Fruit fly (Drosophila melanogaster) whole organism, embryonic: ENCODE data around the gene Rpp30.
A peak's percentile ranks its signal among the peaks of the same experiment; 100 is the strongest.

Experiments used
- Atf6 ChIP-seq: fragments of 200-800 bp; sonication (Bioruptor generic); IDR thresholded peaks from 2 replicates; pipeline ENCODE4 v1.3.6; 2022; ENCODE audit warnings: missing biosample characterization, missing genetic modification characterization
- BtbVII ChIP-seq: fragments of 200-800 bp; sonication (Bioruptor generic); optimal IDR thresholded peaks from 3 replicates; lab custom pipeline; 2017; ENCODE audit warnings: missing biosample characterization, mild to moderate bottlenecking, missing genetic modification characterization
- CG11456 ChIP-seq: fragments of 200-800 bp; sonication (Bioruptor generic); IDR thresholded peaks from 3 replicates; pipeline ENCODE4 v1.3.6; 2022; ENCODE audit warnings: missing biosample characterization, missing genetic modification characterization
- CG11695 ChIP-seq: fragments of 200-800 bp; sonication (Bioruptor generic); IDR thresholded peaks from 3 replicates; pipeline ENCODE4 v1.3.6; 2022; ENCODE audit warnings: missing biosample characterization, missing genetic modification characterization
- CG1233 ChIP-seq: fragments of 200-800 bp; sonication (Bioruptor generic); optimal IDR thresholded peaks from 4 replicates; lab custom pipeline; 2018; ENCODE audit warnings: missing biosample characterization, mild to moderate bottlenecking, missing genetic modification characterization
- CG12659 ChIP-seq: fragments of 200-800 bp; sonication (Bioruptor generic); optimal IDR thresholded peaks from 3 replicates; lab custom pipeline; 2017; ENCODE audit warnings: mild to moderate bottlenecking, missing biosample characterization, missing genetic modification reagents, missing genetic modification characterization
- CG12744 ChIP-seq: fragments of 200-800 bp; sonication (Bioruptor generic); optimal IDR thresholded peaks from 2 replicates; lab custom pipeline; 2016; ENCODE audit warnings: missing biosample characterization, missing genetic modification characterization
- CG13296 ChIP-seq: fragments of 200-800 bp; sonication (Bioruptor generic); optimal IDR thresholded peaks from 3 replicates; lab custom pipeline; 2018; ENCODE audit warnings: missing biosample characterization, mild to moderate bottlenecking, missing genetic modification characterization
- CG13424 ChIP-seq: fragments of 200-800 bp; sonication (Bioruptor generic); optimal IDR thresholded peaks from 2 replicates; lab custom pipeline; 2019; ENCODE audit warnings: missing biosample characterization, mild to moderate bottlenecking, missing genetic modification characterization, moderate library complexity
- CG13775 ChIP-seq: fragments of 200-800 bp; sonication (Bioruptor generic); optimal IDR thresholded peaks from 3 replicates; lab custom pipeline; 2017; ENCODE audit warnings: missing biosample characterization, mild to moderate bottlenecking, missing genetic modification characterization
- CG14050 ChIP-seq: fragments of 200-800 bp; sonication (Bioruptor generic); IDR thresholded peaks from 3 replicates; pipeline ENCODE4 v1.3.6; 2022; ENCODE audit warnings: missing biosample characterization, missing genetic modification characterization
- CG14710 ChIP-seq: fragments of 200-800 bp; sonication (Bioruptor generic); optimal IDR thresholded peaks from 3 replicates; lab custom pipeline; 2019; ENCODE audit warnings: missing biosample characterization, mild to moderate bottlenecking, missing genetic modification characterization, moderate library complexity
- CG15601 ChIP-seq: fragments of 200-800 bp; sonication (Bioruptor generic); optimal IDR thresholded peaks from 3 replicates; lab custom pipeline; 2019; ENCODE audit warnings: missing biosample characterization, mild to moderate bottlenecking, missing genetic modification characterization, moderate library complexity
- CG1792 ChIP-seq: fragments of 200-800 bp; sonication (Bioruptor generic); optimal IDR thresholded peaks from 2 replicates; lab custom pipeline; 2016; ENCODE audit warnings: missing biosample characterization, missing genetic modification characterization
- CG18764 ChIP-seq: fragments of 200-800 bp; sonication (Bioruptor generic); optimal IDR thresholded peaks from 3 replicates; lab custom pipeline; 2016; ENCODE audit warnings: missing biosample characterization, missing genetic modification characterization
- CG2199 ChIP-seq: fragments of 200-800 bp; sonication (Bioruptor generic); IDR thresholded peaks from 3 replicates; pipeline ENCODE4 v1.3.6; 2022; ENCODE audit warnings: missing biosample characterization, missing genetic modification characterization
- CG30020 ChIP-seq: fragments of 200-800 bp; optimal IDR thresholded peaks from 2 replicates; lab custom pipeline; 2019; ENCODE audit warnings: missing biosample characterization, mild to moderate bottlenecking, missing genetic modification characterization, moderate library complexity
- CG4404 ChIP-seq: fragments of 200-800 bp; sonication (Bioruptor generic); IDR thresholded peaks from 2 replicates; pipeline ENCODE4 v1.3.6; 2022; ENCODE audit warnings: missing biosample characterization, missing genetic modification characterization
- CG4424 ChIP-seq: fragments of 200-800 bp; sonication (Bioruptor generic); optimal IDR thresholded peaks from 3 replicates; lab custom pipeline; 2016; ENCODE audit warnings: missing biosample characterization, missing genetic modification characterization
- CG4730 ChIP-seq: fragments of 200-800 bp; sonication (Bioruptor generic); IDR thresholded peaks from 2 replicates; pipeline ENCODE4 v1.3.6; 2022; ENCODE audit warnings: missing biosample characterization, missing genetic modification characterization
- CG5180 ChIP-seq: fragments of 200-800 bp; sonication (Bioruptor generic); optimal IDR thresholded peaks from 3 replicates; lab custom pipeline; 2017; ENCODE audit warnings: missing biosample characterization, missing genetic modification characterization, mild to moderate bottlenecking, moderate library complexity, missing genetic modification reagents
- CG7372 ChIP-seq: fragments of 200-800 bp; sonication (Bioruptor generic); IDR thresholded peaks from 2 replicates; pipeline ENCODE4 v1.3.6; 2022; ENCODE audit warnings: missing biosample characterization, missing genetic modification characterization
- CG7987 ChIP-seq: fragments of 200-800 bp; sonication (Bioruptor generic); optimal IDR thresholded peaks from 2 replicates; lab custom pipeline; 2018; ENCODE audit warnings: missing biosample characterization, mild to moderate bottlenecking, missing genetic modification characterization, moderate library complexity
- CG8281 ChIP-seq: fragments of 200-800 bp; sonication (Bioruptor generic); optimal IDR thresholded peaks from 2 replicates; lab custom pipeline; 2018; ENCODE audit warnings: missing biosample characterization, mild to moderate bottlenecking, missing genetic modification characterization, moderate library complexity
- CG8944 ChIP-seq: fragments of 200-800 bp; sonication (Bioruptor generic); optimal IDR thresholded peaks from 3 replicates; lab custom pipeline; 2016; ENCODE audit warnings: missing biosample characterization, missing genetic modification characterization
- CG9437 ChIP-seq: fragments of 200-800 bp; sonication (Bioruptor generic); optimal IDR thresholded peaks from 2 replicates; lab custom pipeline; 2018; ENCODE audit warnings: missing biosample characterization, mild to moderate bottlenecking, missing genetic modification characterization
- CrebB ChIP-seq: fragments of 200-800 bp; sonication (Bioruptor generic); optimal IDR thresholded peaks from 3 replicates; lab custom pipeline; 2018; ENCODE audit warnings: missing biosample characterization, mild to moderate bottlenecking, missing genetic modification characterization
- D19A ChIP-seq: fragments of 200-800 bp; optimal IDR thresholded peaks from 3 replicates; lab custom pipeline; 2019; ENCODE audit warnings: missing biosample characterization, mild to moderate bottlenecking, missing genetic modification characterization, moderate library complexity
- Doc3 ChIP-seq: fragments of 200-800 bp; sonication (Bioruptor generic); IDR thresholded peaks from 3 replicates; pipeline ENCODE4 v1.3.6; 2022; ENCODE audit warnings: missing biosample characterization, missing genetic modification characterization; ENCODE audit not compliant: partially characterized antibody
- E2f1 ChIP-seq: fragments of 200-800 bp; sonication (Bioruptor generic); IDR thresholded peaks from 2 replicates; pipeline ENCODE4 v1.3.6; 2022; ENCODE audit warnings: missing biosample characterization, missing genetic modification characterization
- Eip74EF ChIP-seq, 2 experiments: fragments of 200-800 bp in 1 of 2; fragments of >200 bp in 1 of 2; sonication (Bioruptor generic) in 1 of 2; optimal IDR thresholded peaks; 2 replicates each; lab custom pipeline; 2017 to 2019; ENCODE audit warnings: missing biosample characterization in 2 of 2, missing genetic modification characterization in 2 of 2, mild to moderate bottlenecking in 1 of 2, moderate library complexity in 1 of 2
- Kr ChIP-seq: fragments of 200-800 bp; sonication (Bioruptor generic); optimal IDR thresholded peaks from 2 replicates; lab custom pipeline; 2017; ENCODE audit warnings: missing biosample characterization, mild to moderate bottlenecking, missing genetic modification characterization
- Oaz ChIP-seq: fragments of 200-800 bp; sonication (Bioruptor generic); IDR thresholded peaks from 2 replicates; pipeline ENCODE4 v1.3.6; 2022; ENCODE audit warnings: missing biosample characterization, missing genetic modification characterization
- Sry-β ChIP-seq: fragments of 200-800 bp; sonication (Bioruptor generic); optimal IDR thresholded peaks from 2 replicates; lab custom pipeline; 2018; ENCODE audit warnings: missing biosample characterization, mild to moderate bottlenecking, missing genetic modification characterization, moderate library complexity
- da ChIP-seq: fragments of 200-800 bp; sonication (Bioruptor generic); optimal IDR thresholded peaks from 2 replicates; lab custom pipeline; 2016; ENCODE audit warnings: missing biosample characterization, missing genetic modification characterization
- dan ChIP-seq: fragments of 200-800 bp; sonication (Bioruptor generic); IDR thresholded peaks from 2 replicates; pipeline ENCODE4 v1.3.6; 2022; ENCODE audit warnings: missing biosample characterization, missing genetic modification characterization
- eve ChIP-seq, 2 experiments: fragments of >200 bp; optimal IDR thresholded peaks; 2 replicates each; lab custom pipeline; 2017; ENCODE audit warnings: missing biosample characterization in 2 of 2, missing genetic modification characterization in 2 of 2
- ftz-f1 ChIP-seq: fragments of 200-800 bp; sonication (Bioruptor generic); optimal IDR thresholded peaks from 2 replicates; lab custom pipeline; 2016; ENCODE audit warnings: missing biosample characterization, missing genetic modification characterization
- jing ChIP-seq: fragments of 200-800 bp; sonication (Bioruptor generic); optimal IDR thresholded peaks from 2 replicates; lab custom pipeline; 2018; ENCODE audit warnings: missing biosample characterization, mild to moderate bottlenecking, missing genetic modification characterization
- lov ChIP-seq, 2 experiments: fragments of 200-800 bp in 1 of 2; fragments of >200 bp in 1 of 2; sonication (Bioruptor generic) in 1 of 2; IDR thresholded peaks in 1 of 2; optimal IDR thresholded peaks in 1 of 2; 2 replicates in 1 of 2; 3 replicates in 1 of 2; pipeline versions ENCODE4 v1.3.6 to Lab custom; 2017 to 2022; ENCODE audit warnings: missing biosample characterization in 1 of 2, missing genetic modification characterization in 1 of 2
- mld ChIP-seq: fragments of 200-800 bp; sonication (Bioruptor generic); IDR thresholded peaks from 3 replicates; pipeline ENCODE4 v1.3.6; 2022; ENCODE audit warnings: missing biosample characterization, missing genetic modification characterization; ENCODE audit not compliant: partially characterized antibody
- nerfin-1 ChIP-seq: fragments of 200-800 bp; sonication (Bioruptor generic); optimal IDR thresholded peaks from 3 replicates; lab custom pipeline; 2019; ENCODE audit warnings: missing biosample characterization, mild to moderate bottlenecking, missing genetic modification characterization, moderate library complexity
- peb ChIP-seq: fragments of 200-800 bp; sonication (Bioruptor generic); IDR thresholded peaks from 2 replicates; pipeline ENCODE4 v1.3.6; 2022; ENCODE audit warnings: missing biosample characterization, missing genetic modification characterization
- sens-2 ChIP-seq: fragments of 200-800 bp; sonication (Bioruptor generic); IDR thresholded peaks from 2 replicates; pipeline ENCODE4 v1.3.6; 2022; ENCODE audit warnings: missing biosample characterization, missing genetic modification characterization
- tap ChIP-seq: fragments of 200-800 bp; optimal IDR thresholded peaks from 3 replicates; lab custom pipeline; 2019; ENCODE audit warnings: missing biosample characterization, mild to moderate bottlenecking, missing genetic modification characterization, moderate library complexity
- tio ChIP-seq: fragments of 200-800 bp; sonication (Bioruptor generic); optimal IDR thresholded peaks from 2 replicates; lab custom pipeline; 2017; ENCODE audit warnings: missing biosample characterization, missing genetic modification characterization, inconsistent platforms
- twi ChIP-seq: fragments of 200-800 bp; optimal IDR thresholded peaks from 2 replicates; lab custom pipeline; 2019; ENCODE audit warnings: missing biosample characterization, mild to moderate bottlenecking, missing genetic modification characterization, moderate library complexity
- zfh1 ChIP-seq: fragments of 200-800 bp; sonication (Bioruptor generic); IDR thresholded peaks from 3 replicates; pipeline ENCODE4 v1.3.6; 2022; ENCODE audit warnings: missing biosample characterization, missing genetic modification characterization

Rpp30 gene

DNA sequence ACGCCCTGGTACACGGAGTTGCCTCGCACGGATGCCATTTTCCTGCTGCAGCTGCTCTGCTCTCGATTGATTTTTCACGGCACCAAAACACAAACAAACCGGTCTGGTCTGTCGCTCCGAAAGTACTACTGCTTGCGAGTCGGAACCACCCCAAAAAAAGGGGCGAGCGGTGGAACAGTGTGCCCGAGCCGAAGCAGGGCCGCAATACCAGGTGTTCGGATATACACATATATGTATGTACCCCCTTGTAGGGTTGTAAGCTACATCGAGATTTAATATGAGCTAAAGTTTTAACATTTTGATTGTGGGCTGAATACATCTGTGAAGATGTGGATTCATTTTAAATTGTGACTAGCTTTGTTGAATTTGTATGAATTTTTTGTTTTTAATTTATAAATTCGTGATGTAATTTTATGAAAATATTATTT lies 33.4 kb upstream of the Rpp30 start (continued):
- TF ChIP-seq nerfin-1 (tag; lab: Kevin White, UChicago) (peak; percentile 22), jing (GFP tag; lab: Kevin White, UChicago) (no peak)

DNA sequence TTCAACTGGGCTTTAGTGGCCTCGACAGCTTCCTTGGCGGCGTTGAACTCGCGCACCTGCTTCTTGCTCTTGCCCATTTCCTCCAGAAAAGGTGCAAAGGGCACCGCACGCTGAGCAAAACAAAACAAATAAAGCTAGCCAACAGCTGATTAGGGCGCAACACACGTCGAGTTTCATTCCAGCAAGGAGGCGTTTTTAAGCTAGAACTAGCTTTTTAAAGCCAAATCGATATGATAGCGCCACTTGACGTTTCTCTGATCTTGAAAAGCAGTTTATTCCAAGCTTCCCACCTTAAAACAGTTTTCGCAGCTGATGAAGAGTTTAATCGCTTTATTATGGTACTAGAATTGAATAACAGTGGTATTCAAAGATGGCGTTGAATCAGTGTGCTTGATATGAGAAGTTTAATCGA lies 30.9 kb upstream of the Rpp30 start, which contains the start of gene CG11601:
Gene CG11601 (minus strand): TSS at position 199 of the 412 bp plus-strand sequence.
- TF ChIP-seq CG13424 (tag; lab: Kevin White, UChicago) (peak; percentile 58), CG1792 (GFP tag; lab: Kevin White, UChicago) (peak; percentile 70), CG11695 (GFP tag; lab: Robert Waterston, UW) (0 out of 3 replicates have a peak, but pooled peaks have one; percentile 25), CG14050 (no peak), CrebB (tag; lab: Kevin White, UChicago) (no peak), CG4424 (GFP tag; lab: Kevin White, UChicago) (no peak), D19A (tag; lab: Kevin White, UChicago) (no peak), CG12659 (peak; percentile 49), CG8944 (GFP tag; lab: Kevin White, UChicago) (no peak), da (GFP tag; lab: Kevin White, UChicago) (no peak), CG30020 (tag; lab: Kevin White, UChicago) (peak; percentile 15), CG12744 (GFP tag; lab: Kevin White, UChicago) (no peak), tap (tag; lab: Kevin White, UChicago) (no peak), tio (no peak), Oaz (GFP tag; lab: Robert Waterston, UW) (0 out of 2 replicates have a peak, but pooled peaks have one; percentile 15), CG5180 (GFP tag; lab: Kevin White, UChicago) (no peak), Sry-β (GFP tag; lab: Kevin White, UChicago) (peak; percentile 88), CG4730 (no peak), mld (GFP tag; lab: Robert Waterston, UW) (no peak), CG18764 (peak; percentile 98), CG15601 (tag; lab: Kevin White, UChicago) (peak; percentile 16), CG4404 (no peak), CG14710 (peak; percentile 37), Atf6 (peak; percentile 20; the same call in 1 of the 2 replicates), Eip74EF (GFP tag; optimal IDR thresholded peaks at IDR 0.05; lab: Kevin White, UChicago) (peak in 1 of 2 experiments; percentile 57), sens-2 (GFP tag; lab: Robert Waterston, UW) (no peak), ftz-f1 (GFP tag; lab: Kevin White, UChicago) (no peak), Kr (no peak), CG1233 (GFP tag; lab: Kevin White, UChicago) (no peak), lov (optimal IDR thresholded peaks at IDR 0.05; lab: Kevin White, UChicago) (no peak), lov (GFP tag; IDR thresholded peaks at IDR 0.05; lab: Robert Waterston, UW) (no peak), E2f1 (no peak), CG7987 (GFP tag; lab: Kevin White, UChicago) (no peak), CG8281 (tag; lab: Kevin White, UChicago) (no peak), CG7372 (no peak), peb (GFP tag; lab: Robert Waterston, UW) (no peak), zfh1 (GFP tag; lab: Robert Waterston, UW) (0 out of 3 replicates have a peak, but pooled peaks have one; percentile 44), Doc3 (GFP tag; lab: Robert Waterston, UW) (no peak), CG11456 (peak; percentile 53; the same call in 1 of the 3 replicates), CG2199 (GFP tag; lab: Robert Waterston, UW) (no peak), eve (GFP tag; optimal IDR thresholded peaks at IDR 0.05; lab: Kevin White, UChicago) (no peak), BtbVII (no peak), CG13775 (GFP tag; lab: Kevin White, UChicago) (peak; percentile 38), CG13296 (no peak), dan (GFP tag; lab: Robert Waterston, UW) (no peak), CG9437 (GFP tag; lab: Kevin White, UChicago) (no peak), twi (tag; lab: Kevin White, UChicago) (no peak)
